Fruit fly (Drosophila melanogaster): ENCODE measurements around the gene ey.

The ey gene

DNA sequence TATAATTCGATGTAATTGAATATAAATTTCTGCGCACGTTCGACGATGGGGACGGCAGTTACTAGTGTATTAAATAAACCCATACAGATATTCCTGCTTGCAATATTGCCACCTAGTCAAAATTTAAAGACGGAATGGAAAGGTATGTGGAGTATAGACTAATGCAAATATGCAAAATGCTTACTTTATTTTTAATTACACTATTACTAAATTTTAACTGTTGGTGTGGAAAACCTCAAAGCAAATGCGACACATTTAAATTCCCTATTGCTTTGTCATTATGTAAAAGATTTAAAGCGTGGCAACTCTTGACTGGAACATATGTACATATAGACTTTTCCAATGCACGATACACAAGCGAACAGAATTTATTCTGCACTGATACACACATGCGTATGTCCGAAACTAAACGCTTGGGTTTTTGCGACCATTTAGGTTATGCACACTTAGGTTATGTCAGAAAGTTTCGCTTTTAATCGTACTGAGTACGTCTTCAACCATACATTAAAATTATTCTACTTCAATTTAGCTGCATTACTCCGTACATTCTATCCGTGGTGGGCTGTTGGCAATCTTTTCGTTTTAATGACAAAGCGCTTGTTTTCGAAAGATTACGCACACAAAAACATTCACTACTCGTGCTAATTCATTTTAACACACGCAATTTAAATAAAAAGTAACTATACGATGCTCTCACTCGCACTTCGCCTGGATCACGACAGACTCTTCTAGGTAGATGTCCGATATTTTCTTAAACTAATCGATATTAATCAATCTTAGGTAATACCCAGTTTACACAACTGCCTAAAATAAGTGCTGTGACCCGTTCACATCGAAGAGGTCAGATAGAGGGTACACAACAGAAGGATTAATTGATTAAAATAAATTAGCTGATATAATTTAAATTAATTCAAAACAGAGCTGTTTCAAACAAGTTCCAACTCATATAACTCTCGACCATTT, 37.3 kb upstream of the ey start, which contains the start of gene gw (continued):
- TF ChIP-seq tx (GFP tag; optimal IDR thresholded peaks at IDR 0.05), result peak; percentile 75
- TF ChIP-seq B-H2 (GFP tag; optimal IDR thresholded peaks at IDR 0.05), result peak; percentile 89
- TF ChIP-seq CG12155 (GFP tag; optimal IDR thresholded peaks at IDR 0.05), result peak; percentile 74
- TF ChIP-seq CG8765 (GFP tag; IDR thresholded peaks at IDR 0.05), result no peak
- no peak for TF ChIP-seq HHEX (GFP tag; optimal IDR thresholded peaks at IDR 0.05)
- TF ChIP-seq CrebB (tag; optimal IDR thresholded peaks at IDR 0.05), result peak; percentile 55
- TF ChIP-seq ftz-f1 (GFP tag; optimal IDR thresholded peaks at IDR 0.05), result no peak
- no peak for TF ChIP-seq chinmo (GFP tag; IDR thresholded peaks at IDR 0.05; ENCODE audit: partially characterized antibody)
- peak; percentile 85 for TF ChIP-seq CG12659 (GFP tag; optimal IDR thresholded peaks at IDR 0.05)
- TF ChIP-seq lab (GFP tag; optimal IDR thresholded peaks at IDR 0.05), result no peak
- TF ChIP-seq CG11560 (tag; IDR thresholded peaks at IDR 0.05), result no peak
- TF ChIP-seq onecut (GFP tag; IDR thresholded peaks at IDR 0.05), result peak; percentile 59
- no peak for TF ChIP-seq mirr (GFP tag; optimal IDR thresholded peaks at IDR 0.05)
- TF ChIP-seq hb (GFP tag; IDR thresholded peaks at IDR 0.05; ENCODE audit: partially characterized antibody), result peak; percentile 53; the same call in 1 of the 3 replicates
- peak; percentile 89 for TF ChIP-seq lilli (GFP tag; optimal IDR thresholded peaks at IDR 0.05)
- peak; percentile 62 for TF ChIP-seq fd96Cb (tag; optimal IDR thresholded peaks at IDR 0.05)
- TF ChIP-seq CG14014 (GFP tag; IDR thresholded peaks at IDR 0.05), result peak; percentile 65
- TF ChIP-seq CG12219 (GFP tag; optimal IDR thresholded peaks at IDR 0.05), result peak; percentile 75
- TF ChIP-seq CG6654 (GFP tag; optimal IDR thresholded peaks at IDR 0.05), result peak; percentile 50
- TF ChIP-seq CG10366 (GFP tag; IDR thresholded peaks at IDR 0.05), result no peak; the same call in 1 of the 2 replicates
- no peak for TF ChIP-seq Lim3 (GFP tag; IDR thresholded peaks at IDR 0.05)
- no peak for TF ChIP-seq so (GFP tag; IDR thresholded peaks at IDR 0.05)
- no peak for TF ChIP-seq toy (GFP tag; IDR thresholded peaks at IDR 0.05)
- peak; percentile 32; the same call in 1 of the 2 replicates for TF ChIP-seq Adf1 (GFP tag; IDR thresholded peaks at IDR 0.05)
- peak; percentile 87 for TF ChIP-seq CG4328 (GFP tag; optimal IDR thresholded peaks at IDR 0.05)
- peak; percentile 66 for TF ChIP-seq dmrt11E (tag; optimal IDR thresholded peaks at IDR 0.05)
- peak; percentile 76; the same call in 1 of the 2 replicates for TF ChIP-seq CG32532 (GFP tag; IDR thresholded peaks at IDR 0.05)
- no peak for TF ChIP-seq gt (GFP tag; IDR thresholded peaks at IDR 0.05)
- TF ChIP-seq CG17568 (GFP tag; optimal IDR thresholded peaks at IDR 0.05), result peak; percentile 66
- no peak for TF ChIP-seq HLHmδ (GFP tag; optimal IDR thresholded peaks at IDR 0.05)
- TF ChIP-seq CG13287 (GFP tag; IDR thresholded peaks at IDR 0.05; ENCODE audit: partially characterized antibody), result peak; percentile 27; the same call in 1 of the 2 replicates
- TF ChIP-seq ewg (GFP tag; optimal IDR thresholded peaks at IDR 0.05), result peak; percentile 82
- TF ChIP-seq Dfd (GFP tag; optimal IDR thresholded peaks at IDR 0.05), result peak in 1 of 2 experiments; percentile 58
- peak; percentile 40 for TF ChIP-seq CG8290 (GFP tag; optimal IDR thresholded peaks at IDR 0.05)
- TF ChIP-seq CG8290 (tag; optimal IDR thresholded peaks at IDR 0.05), result peak; percentile 36 to 85
- TF ChIP-seq Dref (GFP tag; IDR thresholded peaks at IDR 0.05), result peak; percentile 85
- peak; percentile 73 for TF ChIP-seq CG8944 (GFP tag; optimal IDR thresholded peaks at IDR 0.05)
- TF ChIP-seq her (GFP tag; optimal IDR thresholded peaks at IDR 0.05), result peak; percentile 52
- TF ChIP-seq CG4282 (GFP tag; optimal IDR thresholded peaks at IDR 0.05), result no peak
- TF ChIP-seq gsb (GFP tag; IDR thresholded peaks at IDR 0.05), result no peak
- peak; percentile 31 for TF ChIP-seq Sry-β (GFP tag; optimal IDR thresholded peaks at IDR 0.05)
- TF ChIP-seq CG16779 (GFP tag; IDR thresholded peaks at IDR 0.05), result no peak
- TF ChIP-seq CG1529 (GFP tag; optimal IDR thresholded peaks at IDR 0.05), result peak; percentile 78
- no peak; the same call in 1 of the 2 replicates for TF ChIP-seq ranshi (GFP tag; IDR thresholded peaks at IDR 0.05)
- TF ChIP-seq TFAM (GFP tag; optimal IDR thresholded peaks at IDR 0.05), result no peak
- TF ChIP-seq Sox100B (GFP tag; optimal IDR thresholded peaks at IDR 0.05), result peak; percentile 83
- peak; percentile 75 for TF ChIP-seq ATbp (GFP tag; optimal IDR thresholded peaks at IDR 0.05)
- peak; percentile 59 for TF ChIP-seq CG12104 (GFP tag; optimal IDR thresholded peaks at IDR 0.05)
- TF ChIP-seq E2f1 (GFP tag; IDR thresholded peaks at IDR 0.05), result no peak
